Worm (Caenorhabditis elegans) whole organism, L3 larva: ENCODE results near the gene srx-39.

Source experiments
- ZK546.5 ChIP-seq: sonication (generic microtip); optimal IDR thresholded peaks from 2 replicates; lab custom pipeline; 2017; ENCODE audit warnings: missing biosample characterization, missing genetic modification characterization
- ama-1 ChIP-seq: fragments of 150-350 bp; optimal IDR thresholded peaks from 2 replicates; lab custom pipeline; 2018
- ceh-16 ChIP-seq: sonication (generic microtip); optimal IDR thresholded peaks from 2 replicates; lab custom pipeline; 2017; ENCODE audit warnings: missing biosample characterization, missing genetic modification characterization
- jun-1 ChIP-seq: fragments of 150-350 bp; optimal IDR thresholded peaks from 2 replicates; lab custom pipeline; 2014; ENCODE audit warnings: missing biosample characterization, missing genetic modification reagents, missing genetic modification characterization
- mml-1 ChIP-seq: fragments of 150-350 bp; sonication (generic microtip); optimal IDR thresholded peaks from 3 replicates; lab custom pipeline; 2014; ENCODE audit warnings: missing biosample characterization, missing genetic modification characterization
- nhr-11 ChIP-seq: fragments of 150-350 bp; optimal IDR thresholded peaks from 2 replicates; lab custom pipeline; 2014; ENCODE audit warnings: missing biosample characterization, missing genetic modification characterization
- nhr-25 ChIP-seq: sonication (generic microtip); optimal IDR thresholded peaks from 2 replicates; lab custom pipeline; 2017; ENCODE audit warnings: missing biosample characterization, missing genetic modification characterization
- nhr-76 ChIP-seq: fragments of 150-350 bp; sonication (generic microtip); optimal IDR thresholded peaks from 5 replicates; lab custom pipeline; 2014; ENCODE audit warnings: missing biosample characterization, missing genetic modification characterization
- pha-4 ChIP-seq: fragments of 150-350 bp; optimal IDR thresholded peaks from 2 replicates; lab custom pipeline; 2014; ENCODE audit warnings: missing biosample characterization, missing genetic modification reagents, missing genetic modification characterization
- pqm-1 ChIP-seq: fragments of 150-350 bp; optimal IDR thresholded peaks from 2 replicates; lab custom pipeline; 2017; ENCODE audit warnings: missing biosample characterization, missing genetic modification characterization, inconsistent platforms
- sea-2 ChIP-seq: fragments of 150-350 bp; sonication (generic microtip); optimal IDR thresholded peaks from 4 replicates; lab custom pipeline; 2014; ENCODE audit warnings: missing biosample characterization, missing genetic modification reagents, missing genetic modification characterization
- unc-39 ChIP-seq: sonication (generic microtip); optimal IDR thresholded peaks from 4 replicates; lab custom pipeline; 2017; ENCODE audit warnings: missing biosample characterization, missing genetic modification characterization
- ztf-11 ChIP-seq: fragments of 150-350 bp; optimal IDR thresholded peaks from 2 replicates; lab custom pipeline; 2014; ENCODE audit warnings: missing biosample characterization, missing genetic modification characterization
- ztf-4 ChIP-seq: fragments of 150-350 bp; optimal IDR thresholded peaks from 2 replicates; lab custom pipeline; 2014; ENCODE audit warnings: missing biosample characterization, missing genetic modification characterization

DNA sequence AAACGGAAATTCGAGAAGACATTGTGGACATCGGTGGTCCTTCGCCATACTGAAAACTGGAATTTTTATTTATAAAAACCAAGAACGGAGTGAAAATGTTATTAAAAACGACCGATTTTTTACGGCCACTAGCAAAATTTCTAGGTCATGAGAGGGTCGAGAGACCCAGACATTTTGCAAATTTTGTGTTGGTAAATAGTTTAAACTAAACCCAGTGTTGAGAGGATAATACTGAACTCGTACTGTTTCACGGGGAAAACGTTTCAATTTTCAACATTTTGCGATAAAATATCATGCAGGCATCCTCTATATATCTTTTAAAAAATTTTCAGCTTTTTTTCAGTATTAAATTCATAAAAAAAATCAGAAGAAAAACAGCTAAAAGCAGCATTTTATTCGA is 38.5 kb downstream of the srx-39 start, which contains the start of gene C04F5.9:
- no peak for TF ChIP-seq pqm-1 (tag; lab: Kevin White, UChicago)
- no peak for TF ChIP-seq jun-1 (tag; lab: Kevin White, UChicago)
- no peak for TF ChIP-seq nhr-76 (tag; lab: Kevin White, UChicago)
- TF ChIP-seq ztf-4, result no peak
- TF ChIP-seq ceh-16 (tag; lab: Kevin White, UChicago), result no peak
- no peak for TF ChIP-seq ZK546.5 (tag; lab: Kevin White, UChicago)
- no peak for TF ChIP-seq pha-4 (tag; lab: Kevin White, UChicago)
- no peak for TF ChIP-seq unc-39
- no peak for TF ChIP-seq mml-1 (tag; lab: Kevin White, UChicago)
- TF ChIP-seq sea-2 (GFP tag; lab: Kevin White, UChicago), result no peak
- TF ChIP-seq ama-1, result no peak
- TF ChIP-seq nhr-11 (tag; lab: Kevin White, UChicago), result no peak
- TF ChIP-seq nhr-25 (tag; lab: Kevin White, UChicago), result no peak
- no peak for TF ChIP-seq ztf-11 (tag; lab: Kevin White, UChicago)
